Worm (Caenorhabditis elegans) whole organism, L4 larva: Measurements from ENCODE around the gene F31B9.7.

Experiments used
- F44E2.7 ChIP-seq: fragments of 200-800 bp; sonication (Bioruptor generic); IDR thresholded peaks from 2 replicates; pipeline ENCODE4 v2.1.2; 2022; ENCODE audit warnings: missing genetic modification characterization, missing compliant biosample characterization
- T20F7.1 ChIP-seq: fragments of 200-800 bp; sonication (Bioruptor generic); optimal IDR thresholded peaks from 2 replicates; lab custom pipeline; 2018; ENCODE audit warnings: mild to moderate bottlenecking, missing genetic modification characterization, missing compliant biosample characterization
- T26A8.4 ChIP-seq: fragments of 200-800 bp; sonication (Bioruptor generic); IDR thresholded peaks from 2 replicates; pipeline ENCODE4 v1.3.6; 2022; ENCODE audit warnings: missing genetic modification characterization, missing compliant biosample characterization
- Y5F2A.4 ChIP-seq: fragments of 200-800 bp; sonication (Bioruptor generic); optimal IDR thresholded peaks from 2 replicates; lab custom pipeline; 2018; ENCODE audit warnings: mild to moderate bottlenecking, missing genetic modification characterization, missing compliant biosample characterization
- ZK337.2 ChIP-seq: fragments of 200-800 bp; sonication (Bioruptor generic); IDR thresholded peaks from 2 replicates; pipeline ENCODE4 v1.3.6; 2022; ENCODE audit warnings: missing genetic modification reagents, missing genetic modification characterization, missing compliant biosample characterization
- aha-1 ChIP-seq: fragments of 150-350 bp; peaks from one replicate; lab custom pipeline; 2014; ENCODE audit warnings: missing biosample characterization, missing genetic modification characterization
- ceh-20 ChIP-seq: fragments of 200-800 bp; sonication (Bioruptor generic); IDR thresholded peaks from 2 replicates; pipeline ENCODE4 v1.3.6; 2022; ENCODE audit warnings: missing genetic modification reagents, missing genetic modification characterization, missing compliant biosample characterization
- cey-2 ChIP-seq: sonication (generic microtip); optimal IDR thresholded peaks from 3 replicates; lab custom pipeline; 2017; ENCODE audit warnings: missing genetic modification characterization, mild to moderate bottlenecking, missing compliant biosample characterization, antibody characterized with exemption, borderline replicate concordance; ENCODE audit not compliant: insufficient read depth
- daf-12 ChIP-seq: fragments of 150-350 bp; optimal IDR thresholded peaks from 2 replicates; lab custom pipeline; 2014; ENCODE audit warnings: missing biosample characterization, missing genetic modification reagents, missing genetic modification characterization
- daf-8 ChIP-seq: fragments of 200-800 bp; sonication (Bioruptor generic); IDR thresholded peaks from 2 replicates; pipeline ENCODE4 v1.3.6; 2022; ENCODE audit warnings: missing genetic modification characterization, missing compliant biosample characterization
- dmd-6 ChIP-seq: fragments of 200-800 bp; sonication (Bioruptor generic); IDR thresholded peaks from 2 replicates; pipeline ENCODE4 v1.3.6; 2022; ENCODE audit warnings: missing genetic modification reagents, missing genetic modification characterization, missing compliant biosample characterization
- dmd-8 ChIP-seq: fragments of 200-800 bp; sonication (Bioruptor generic); IDR thresholded peaks from 2 replicates; pipeline ENCODE4 v1.3.6; 2022; ENCODE audit warnings: missing genetic modification characterization, missing compliant biosample characterization
- duxl-1 ChIP-seq: sonication (generic microtip); optimal IDR thresholded peaks from 2 replicates; lab custom pipeline; 2016; ENCODE audit warnings: mild to moderate bottlenecking, missing genetic modification characterization, moderate library complexity, missing compliant biosample characterization; ENCODE audit not compliant: poor library complexity
- egl-43 ChIP-seq: fragments of 200-800 bp; sonication (Bioruptor generic); IDR thresholded peaks from 2 replicates; pipeline ENCODE4 v1.3.6; 2022; ENCODE audit warnings: missing genetic modification reagents, missing genetic modification characterization, missing compliant biosample characterization
- fos-1 ChIP-seq: fragments of 150-350 bp; optimal IDR thresholded peaks from 2 replicates; lab custom pipeline; 2014; ENCODE audit warnings: missing biosample characterization, missing genetic modification characterization
- hif-1 ChIP-seq, 2 experiments: sonication (generic microtip); optimal IDR thresholded peaks; 2 replicates each; lab custom pipeline; 2016 to 2017; ENCODE audit warnings: missing compliant biosample characterization in 2 of 2, missing genetic modification characterization in 2 of 2, missing genetic modification reagents in 2 of 2, missing genotype in 2 of 2, mild to moderate bottlenecking in 1 of 2
- hlh-11 ChIP-seq: fragments of 200-800 bp; sonication (Bioruptor generic); optimal IDR thresholded peaks from 2 replicates; lab custom pipeline; 2018; ENCODE audit warnings: mild to moderate bottlenecking, missing genetic modification characterization, missing compliant biosample characterization
- hlh-30 ChIP-seq: sonication (generic microtip); optimal IDR thresholded peaks from 2 replicates; lab custom pipeline; 2017; ENCODE audit warnings: antibody characterized with exemption, mild to moderate bottlenecking, missing genetic modification characterization, missing compliant biosample characterization; ENCODE audit not compliant: insufficient read depth
- hmg-1.1 ChIP-seq: fragments of 200-800 bp; sonication (Bioruptor generic); IDR thresholded peaks from 2 replicates; pipeline ENCODE4 v1.3.6; 2022; ENCODE audit warnings: missing genetic modification reagents, missing genetic modification characterization, missing compliant biosample characterization
- lin-1 ChIP-seq: fragments of 200-800 bp; sonication (Bioruptor generic); IDR thresholded peaks from 2 replicates; pipeline ENCODE4 v1.3.6; 2022; ENCODE audit warnings: missing genetic modification reagents, missing genetic modification characterization, missing compliant biosample characterization
- lin-13 ChIP-seq: fragments of 150-350 bp; optimal IDR thresholded peaks from 2 replicates; lab custom pipeline; 2014; ENCODE audit warnings: missing biosample characterization, missing genetic modification reagents, missing genetic modification characterization
- lsy-2 ChIP-seq, 2 experiments: fragments of 150-350 bp in 1 of 2; sonication (generic microtip) in 1 of 2; optimal IDR thresholded peaks; 2 replicates each; lab custom pipeline; 2014 to 2017; ENCODE audit warnings: missing biosample characterization in 2 of 2, missing genetic modification characterization in 2 of 2
- mdl-1 ChIP-seq, 2 experiments: fragments of 150-350 bp in 1 of 2; sonication (generic microtip) in 1 of 2; optimal IDR thresholded peaks; 2 replicates each; lab custom pipeline; 2014 to 2017; ENCODE audit warnings: missing biosample characterization in 2 of 2, missing genetic modification characterization in 2 of 2
- mdt-29 ChIP-seq: fragments of 200-800 bp; sonication (Bioruptor generic); IDR thresholded peaks from 2 replicates; pipeline ENCODE4 v1.3.6; 2022; ENCODE audit warnings: missing genetic modification reagents, missing genetic modification characterization, missing compliant biosample characterization
- mxl-2 ChIP-seq: fragments of 200-800 bp; sonication (Bioruptor generic); conservative IDR thresholded peaks from 2 replicates; pipeline ENCODE4 v1.3.6; 2022; ENCODE audit warnings: missing genetic modification reagents, missing genetic modification characterization, missing compliant biosample characterization
- mxl-3 ChIP-seq: fragments of 200-800 bp; sonication (Bioruptor generic); optimal IDR thresholded peaks from 2 replicates; lab custom pipeline; 2018; ENCODE audit warnings: mild to moderate bottlenecking, missing genetic modification characterization, missing compliant biosample characterization
- nhr-102 ChIP-seq: sonication (generic microtip); optimal IDR thresholded peaks from 2 replicates; lab custom pipeline; 2016; ENCODE audit warnings: mild to moderate bottlenecking, missing genetic modification characterization, moderate library complexity, missing compliant biosample characterization
- nhr-111 ChIP-seq: fragments of 200-800 bp; sonication (Bioruptor generic); optimal IDR thresholded peaks from 2 replicates; lab custom pipeline; 2018; ENCODE audit warnings: mild to moderate bottlenecking, missing genetic modification characterization, missing compliant biosample characterization
- nhr-28 ChIP-seq: fragments of 150-350 bp; optimal IDR thresholded peaks from 2 replicates; lab custom pipeline; 2014; ENCODE audit warnings: missing biosample characterization, missing genetic modification characterization
- nhr-41 ChIP-seq: fragments of 200-800 bp; sonication (Bioruptor generic); IDR thresholded peaks from 2 replicates; pipeline ENCODE4 v1.3.6; 2022; ENCODE audit warnings: missing genetic modification reagents, missing genetic modification characterization, missing compliant biosample characterization
- nhr-77 ChIP-seq: fragments of 150-350 bp; optimal IDR thresholded peaks from 2 replicates; lab custom pipeline; 2014; ENCODE audit warnings: missing biosample characterization, missing genetic modification characterization
- pha-4 ChIP-seq, 2 experiments: fragments of 150-350 bp in 1 of 2; fragments of 200-800 bp in 1 of 2; sonication (Bioruptor generic) in 1 of 2; IDR thresholded peaks in 1 of 2; optimal IDR thresholded peaks in 1 of 2; 2 replicates each; pipeline versions ENCODE4 v1.3.6 to Lab custom; 2014 to 2022; ENCODE audit warnings: missing genetic modification characterization in 2 of 2, missing genetic modification reagents in 2 of 2, missing biosample characterization in 1 of 2, missing compliant biosample characterization in 1 of 2
- saeg-2 ChIP-seq: fragments of 200-800 bp; sonication (Bioruptor generic); IDR thresholded peaks from 2 replicates; pipeline ENCODE4 v1.3.6; 2022; ENCODE audit warnings: missing genetic modification reagents, missing genetic modification characterization, missing compliant biosample characterization
- set-16 ChIP-seq: fragments of 200-800 bp; sonication (Bioruptor generic); IDR thresholded peaks from 2 replicates; pipeline ENCODE4 v1.3.6; 2022; ENCODE audit warnings: missing genetic modification reagents, missing genetic modification characterization, missing compliant biosample characterization
- skn-1 ChIP-seq: fragments of 150-350 bp; optimal IDR thresholded peaks from 2 replicates; lab custom pipeline; 2014; ENCODE audit warnings: missing biosample characterization, missing genetic modification characterization
- tag-97 ChIP-seq: fragments of 200-800 bp; sonication (Bioruptor generic); IDR thresholded peaks from 2 replicates; pipeline ENCODE4 v1.3.6; 2022; ENCODE audit warnings: missing genetic modification characterization, missing compliant biosample characterization
- unc-130 ChIP-seq: sonication (generic microtip); optimal IDR thresholded peaks from 2 replicates; lab custom pipeline; 2016; ENCODE audit warnings: missing genetic modification reagents, missing genetic modification characterization, missing compliant biosample characterization
- zfp-2 ChIP-seq: sonication (generic microtip); optimal IDR thresholded peaks from 2 replicates; lab custom pipeline; 2016; ENCODE audit warnings: mild to moderate bottlenecking, missing genetic modification characterization, missing compliant biosample characterization

The F31B9.7 gene

DNA sequence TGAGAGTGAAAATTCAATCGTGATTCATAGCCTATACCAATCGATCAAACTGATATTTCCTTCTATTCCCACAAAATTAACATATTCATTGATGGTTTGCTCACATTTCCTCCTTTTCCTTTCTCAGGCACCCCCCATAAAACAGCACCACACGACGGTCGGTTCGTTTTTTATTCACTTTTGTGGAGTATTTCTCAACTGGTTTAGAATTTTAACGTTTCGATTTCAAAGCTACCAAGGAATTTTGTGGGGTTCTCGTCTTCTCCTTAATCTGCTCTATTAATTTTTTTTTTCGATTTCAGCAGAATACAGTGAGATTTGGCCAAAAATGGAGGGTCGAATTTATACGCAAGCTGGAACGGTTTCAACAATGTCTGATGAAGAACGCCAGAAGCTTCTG, at the start of gene F31B9.7:
F31B9.7 (plus strand) TSS at position 301 of the 400 bp plus-strand sequence.
- TF ChIP-seq T26A8.4 (GFP tag; lab: Robert Waterston, UW) (no peak), aha-1 (tag; lab: Kevin White, UChicago) (peak; percentile 51)

DNA sequence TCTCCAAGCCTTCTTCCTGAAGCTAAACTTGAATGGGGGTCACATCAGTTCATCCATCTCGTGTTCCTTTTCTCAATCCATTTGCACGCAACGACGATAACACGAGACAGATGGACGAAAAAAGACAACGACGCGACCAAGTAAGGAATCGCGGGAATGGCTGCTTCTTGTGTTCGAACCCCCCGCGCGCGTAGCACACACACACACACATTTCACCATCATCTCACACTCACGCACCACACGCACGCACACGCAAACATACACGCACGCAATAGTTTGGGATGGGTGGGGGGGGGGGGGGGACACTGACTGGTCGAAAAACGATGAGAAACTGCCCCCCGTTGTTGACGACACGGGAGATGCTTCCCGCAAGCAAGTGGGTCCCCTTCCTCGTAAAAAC, 42.5 kb upstream of the F31B9.7 start:
- TF ChIP-seq tag-97 (no peak), pha-4 (GFP tag; IDR thresholded peaks at IDR 0.05; lab: Robert Waterston, UW) (no peak), pha-4 (tag; optimal IDR thresholded peaks at IDR 0.05; lab: Kevin White, UChicago) (no peak), T26A8.4 (GFP tag; lab: Robert Waterston, UW) (no peak), ceh-20 (GFP tag; lab: Robert Waterston, UW) (peak; percentile 29; the same call in 1 of the 2 replicates), nhr-102 (tag; lab: Kevin White, UChicago) (no peak), mxl-2 (GFP tag; lab: Robert Waterston, UW) (no peak), aha-1 (tag; lab: Kevin White, UChicago) (peak; percentile 51), mdt-29 (GFP tag; lab: Robert Waterston, UW) (no peak), F44E2.7 (GFP tag; lab: Robert Waterston, UW) (no peak), cey-2 (no peak), hmg-1.1 (GFP tag; lab: Robert Waterston, UW) (0 out of 2 replicates have a peak, but pooled peaks have one; percentile 34), skn-1 (tag; lab: Kevin White, UChicago) (no peak), daf-12 (tag; lab: Kevin White, UChicago) (no peak), dmd-8 (GFP tag; lab: Robert Waterston, UW) (no peak), nhr-77 (tag; lab: Kevin White, UChicago) (no peak), lin-1 (no peak), nhr-28 (tag; lab: Kevin White, UChicago) (peak; percentile 16), nhr-111 (GFP tag; lab: Kevin White, UChicago) (no peak), dmd-6 (GFP tag; lab: Robert Waterston, UW) (no peak), Y5F2A.4 (GFP tag; lab: Kevin White, UChicago) (no peak), egl-43 (GFP tag; lab: Robert Waterston, UW) (peak; percentile 57; the same call in 1 of the 2 replicates), daf-8 (GFP tag; lab: Robert Waterston, UW) (no peak), lin-13 (GFP tag; lab: Kevin White, UChicago) (no peak), lsy-2 (tag; optimal IDR thresholded peaks at IDR 0.05; lab: Kevin White, UChicago) (no peak), T20F7.1 (no peak), ZK337.2 (GFP tag; lab: Robert Waterston, UW) (no peak), nhr-41 (no peak), hif-1 (tag; optimal IDR thresholded peaks at IDR 0.05; lab: Kevin White, UChicago) (peak in 1 of 2 experiments; percentile 8), saeg-2 (no peak), hlh-30 (tag; lab: Kevin White, UChicago) (peak; percentile 74), fos-1 (tag; lab: Kevin White, UChicago) (no peak), mdl-1 (tag; optimal IDR thresholded peaks at IDR 0.05; lab: Kevin White, UChicago) (peak in 1 of 2 experiments; percentile 21), duxl-1 (no peak), mxl-3 (GFP tag; lab: Kevin White, UChicago) (peak; percentile 75), hlh-11 (tag; lab: Kevin White, UChicago) (peak; percentile 46), unc-130 (GFP tag; lab: Kevin White, UChicago) (no peak), zfp-2 (no peak), set-16 (GFP tag; lab: Robert Waterston, UW) (peak; percentile 46)
- TF ChIP-seq, all 104 proteins: peak for 11
